Fruit fly (Drosophila melanogaster) whole organism, embryonic: Measurements from ENCODE around the gene Ubqn.

Experiments
- Awh ChIP-seq: fragments of 200-800 bp; sonication (Bioruptor generic); IDR thresholded peaks from 2 replicates; pipeline ENCODE4, ENCODE4 v1.3.6; 2022; ENCODE audit warnings: missing biosample characterization, missing genetic modification characterization
- CG10654 ChIP-seq: fragments of 200-800 bp; sonication (Bioruptor generic); optimal IDR thresholded peaks from 2 replicates; lab custom pipeline; 2016; ENCODE audit warnings: missing biosample characterization, missing genetic modification characterization
- CG11085 ChIP-seq: fragments of 200-800 bp; sonication (Bioruptor generic); IDR thresholded peaks from 2 replicates; pipeline ENCODE4 v1.3.6; 2022; ENCODE audit warnings: missing biosample characterization, missing genetic modification characterization
- CG12391 ChIP-seq: fragments of 200-800 bp; sonication (Bioruptor generic); optimal IDR thresholded peaks from 3 replicates; lab custom pipeline; 2018; ENCODE audit warnings: missing biosample characterization, mild to moderate bottlenecking, missing genetic modification characterization, moderate library complexity
- CG14710 ChIP-seq: fragments of 200-800 bp; sonication (Bioruptor generic); optimal IDR thresholded peaks from 3 replicates; lab custom pipeline; 2019; ENCODE audit warnings: missing biosample characterization, mild to moderate bottlenecking, missing genetic modification characterization, moderate library complexity
- CG15073 ChIP-seq: fragments of 200-800 bp; sonication (Bioruptor generic); optimal IDR thresholded peaks from 2 replicates; lab custom pipeline; 2016; ENCODE audit warnings: missing biosample characterization, missing genetic modification characterization
- CG15601 ChIP-seq: fragments of 200-800 bp; sonication (Bioruptor generic); optimal IDR thresholded peaks from 3 replicates; lab custom pipeline; 2019; ENCODE audit warnings: missing biosample characterization, mild to moderate bottlenecking, missing genetic modification characterization, moderate library complexity
- CG1647 ChIP-seq: fragments of 200-800 bp; sonication (Bioruptor generic); optimal IDR thresholded peaks from 3 replicates; lab custom pipeline; 2016; ENCODE audit warnings: missing biosample characterization, missing genetic modification characterization
- CG16813 ChIP-seq: fragments of 200-800 bp; sonication (Bioruptor generic); IDR thresholded peaks from 3 replicates; pipeline ENCODE4 v1.3.6; 2022; ENCODE audit warnings: missing biosample characterization, missing genetic modification characterization; ENCODE audit not compliant: partially characterized antibody
- CG16815 ChIP-seq: fragments of 200-800 bp; sonication (Bioruptor generic); optimal IDR thresholded peaks from 3 replicates; lab custom pipeline; 2017; ENCODE audit warnings: missing biosample characterization, mild to moderate bottlenecking, missing genetic modification characterization
- CG1792 ChIP-seq: fragments of 200-800 bp; sonication (Bioruptor generic); optimal IDR thresholded peaks from 2 replicates; lab custom pipeline; 2016; ENCODE audit warnings: missing biosample characterization, missing genetic modification characterization
- CG18619 ChIP-seq: fragments of 200-800 bp; sonication (Bioruptor generic); optimal IDR thresholded peaks from 3 replicates; lab custom pipeline; 2017; ENCODE audit warnings: missing biosample characterization, mild to moderate bottlenecking, missing genetic modification characterization
- CG2116 ChIP-seq: fragments of 200-800 bp; sonication (Bioruptor generic); optimal IDR thresholded peaks from 3 replicates; lab custom pipeline; 2018; ENCODE audit warnings: missing biosample characterization, mild to moderate bottlenecking, missing genetic modification characterization
- CG3995 ChIP-seq: fragments of 200-800 bp; sonication (Bioruptor generic); optimal IDR thresholded peaks from 3 replicates; lab custom pipeline; 2016; ENCODE audit warnings: missing biosample characterization, missing genetic modification characterization
- CG5245 ChIP-seq: fragments of 200-800 bp; sonication (Bioruptor generic); optimal IDR thresholded peaks from 3 replicates; lab custom pipeline; 2016; ENCODE audit warnings: missing biosample characterization, missing genetic modification characterization
- CG8359 ChIP-seq: fragments of 200-800 bp; sonication (Bioruptor generic); optimal IDR thresholded peaks from 2 replicates; lab custom pipeline; 2017; ENCODE audit warnings: missing biosample characterization, mild to moderate bottlenecking, missing genetic modification characterization, borderline replicate concordance
- CG9932 ChIP-seq: fragments of 200-800 bp; sonication (Bioruptor generic); IDR thresholded peaks from 2 replicates; pipeline ENCODE4 v1.3.6; 2022; ENCODE audit warnings: missing biosample characterization, missing genetic modification characterization
- CHES-1-like ChIP-seq: fragments of 200-800 bp; sonication (Bioruptor generic); optimal IDR thresholded peaks from 2 replicates; lab custom pipeline; 2016; ENCODE audit warnings: missing biosample characterization, missing genetic modification characterization
- Dll ChIP-seq: fragments of 200-800 bp; sonication (Bioruptor generic); IDR thresholded peaks from 4 replicates; pipeline ENCODE4 v1.3.6; 2022; ENCODE audit warnings: missing biosample characterization, missing genetic modification characterization; ENCODE audit not compliant: partially characterized antibody
- Doc3 ChIP-seq: fragments of 200-800 bp; sonication (Bioruptor generic); IDR thresholded peaks from 3 replicates; pipeline ENCODE4 v1.3.6; 2022; ENCODE audit warnings: missing biosample characterization, missing genetic modification characterization; ENCODE audit not compliant: partially characterized antibody
- Drgx ChIP-seq: fragments of 200-800 bp; sonication (Bioruptor generic); IDR thresholded peaks from 2 replicates; pipeline ENCODE4 v1.3.6; 2022; ENCODE audit warnings: missing biosample characterization, missing genetic modification characterization
- Ets97D ChIP-seq: fragments of 200-800 bp; sonication (Bioruptor generic); optimal IDR thresholded peaks from 3 replicates; lab custom pipeline; 2016; ENCODE audit warnings: missing biosample characterization, missing genetic modification characterization
- Fer1 ChIP-seq: fragments of 200-800 bp; sonication (Bioruptor generic); optimal IDR thresholded peaks from 2 replicates; lab custom pipeline; 2017; ENCODE audit warnings: missing biosample characterization, mild to moderate bottlenecking, missing genetic modification characterization
- HLH3B ChIP-seq: fragments of 200-800 bp; sonication (Bioruptor generic); IDR thresholded peaks from 2 replicates; pipeline ENCODE4 v1.3.6; 2022; ENCODE audit warnings: missing biosample characterization, missing genetic modification characterization
- HLH4C ChIP-seq: fragments of 200-800 bp; sonication (Bioruptor generic); IDR thresholded peaks from 3 replicates; pipeline ENCODE4 v1.3.6; 2022; ENCODE audit warnings: missing biosample characterization, missing genetic modification characterization; ENCODE audit not compliant: partially characterized antibody
- HmgZ ChIP-seq: fragments of 200-800 bp; sonication (Bioruptor generic); optimal IDR thresholded peaks from 2 replicates; lab custom pipeline; 2018; ENCODE audit warnings: missing biosample characterization, mild to moderate bottlenecking, missing genetic modification characterization
- Hr39 ChIP-seq: fragments of >200 bp; optimal IDR thresholded peaks from 2 replicates; lab custom pipeline; 2017
- MESR4 ChIP-seq: fragments of 200-800 bp; sonication (Bioruptor generic); optimal IDR thresholded peaks from 2 replicates; lab custom pipeline; 2018; ENCODE audit warnings: missing biosample characterization, mild to moderate bottlenecking, missing genetic modification characterization, moderate library complexity
- Med ChIP-seq: fragments of 200-800 bp; sonication (Bioruptor generic); peaks from one replicate; lab custom pipeline; 2016; ENCODE audit warnings: missing biosample characterization, missing genetic modification characterization, mild to moderate bottlenecking, inconsistent platforms, moderate library complexity
- NC2α ChIP-seq: fragments of 200-800 bp; sonication (Bioruptor generic); optimal IDR thresholded peaks from 2 replicates; lab custom pipeline; 2016; ENCODE audit warnings: missing biosample characterization, missing genetic modification characterization
- Opbp ChIP-seq: fragments of 200-800 bp; sonication (Bioruptor generic); IDR thresholded peaks from 3 replicates; pipeline ENCODE4 v1.3.6; 2022; ENCODE audit warnings: missing biosample characterization, missing genetic modification characterization; ENCODE audit not compliant: partially characterized antibody
- Sox102F ChIP-seq: fragments of 200-800 bp; sonication (Bioruptor generic); optimal IDR thresholded peaks from 2 replicates; lab custom pipeline; 2018; ENCODE audit warnings: missing biosample characterization, mild to moderate bottlenecking, missing genetic modification characterization, moderate library complexity
- Spps ChIP-seq: fragments of 200-800 bp; sonication (Bioruptor generic); optimal IDR thresholded peaks from 2 replicates; lab custom pipeline; 2018; ENCODE audit warnings: missing biosample characterization, mild to moderate bottlenecking, missing genetic modification characterization
- Xrp1 ChIP-seq: fragments of 200-800 bp; sonication (Bioruptor generic); IDR thresholded peaks from 2 replicates; pipeline ENCODE4 v1.3.6; 2022; ENCODE audit warnings: missing biosample characterization, missing genetic modification characterization
- aop ChIP-seq: fragments of 200-800 bp; sonication (Bioruptor generic); IDR thresholded peaks from 2 replicates; pipeline ENCODE4 v1.3.6; 2022; ENCODE audit warnings: missing biosample characterization, missing genetic modification characterization
- cas ChIP-seq: fragments of 200-800 bp; sonication (Bioruptor generic); IDR thresholded peaks from 2 replicates; pipeline ENCODE4 v1.3.6; 2022; ENCODE audit warnings: missing biosample characterization, missing genetic modification characterization
- danr ChIP-seq: fragments of 200-800 bp; sonication (Bioruptor generic); IDR thresholded peaks from 2 replicates; pipeline ENCODE4 v1.3.6; 2022; ENCODE audit warnings: missing biosample characterization, missing genetic modification characterization
- hb ChIP-seq: fragments of 200-800 bp; sonication (Bioruptor generic); IDR thresholded peaks from 3 replicates; pipeline ENCODE4 v1.3.6; 2022; ENCODE audit warnings: missing biosample characterization, missing genetic modification characterization; ENCODE audit not compliant: partially characterized antibody
- hbn ChIP-seq: fragments of 200-800 bp; sonication (Bioruptor generic); IDR thresholded peaks from 2 replicates; pipeline ENCODE4 v1.3.6; 2022; ENCODE audit warnings: missing biosample characterization, missing genetic modification characterization; ENCODE audit not compliant: partially characterized antibody
- her ChIP-seq: fragments of 200-800 bp; sonication (Bioruptor generic); optimal IDR thresholded peaks from 2 replicates; lab custom pipeline; 2016; ENCODE audit warnings: missing biosample characterization, missing genetic modification characterization
- ind ChIP-seq: fragments of 200-800 bp; sonication (Bioruptor generic); optimal IDR thresholded peaks from 3 replicates; lab custom pipeline; 2016; ENCODE audit warnings: missing biosample characterization, missing genetic modification characterization
- kah ChIP-seq: fragments of 200-800 bp; sonication (Bioruptor generic); optimal IDR thresholded peaks from 2 replicates; lab custom pipeline; 2018; ENCODE audit warnings: missing biosample characterization, mild to moderate bottlenecking, missing genetic modification characterization
- lilli ChIP-seq: fragments of 200-800 bp; sonication (Bioruptor generic); optimal IDR thresholded peaks from 3 replicates; lab custom pipeline; 2016; ENCODE audit warnings: missing biosample characterization, missing genetic modification characterization
- maf-S ChIP-seq: fragments of 200-800 bp; sonication (Bioruptor generic); optimal IDR thresholded peaks from 2 replicates; lab custom pipeline; 2016; ENCODE audit warnings: missing biosample characterization, missing genetic modification characterization
- onecut ChIP-seq: fragments of 200-800 bp; sonication (Bioruptor generic); IDR thresholded peaks from 2 replicates; pipeline ENCODE4 v1.3.6; 2022; ENCODE audit warnings: missing biosample characterization, missing genetic modification characterization
- seq ChIP-seq: fragments of 200-800 bp; sonication (Bioruptor generic); IDR thresholded peaks from 2 replicates; pipeline ENCODE4 v1.3.6; 2022; ENCODE audit warnings: missing biosample characterization, missing genetic modification characterization
- shn ChIP-seq: fragments of 200-800 bp; sonication (Bioruptor generic); optimal IDR thresholded peaks from 3 replicates; lab custom pipeline; 2016; ENCODE audit warnings: missing biosample characterization, missing genetic modification characterization
- slbo ChIP-seq: fragments of 200-800 bp; sonication (Bioruptor generic); IDR thresholded peaks from 2 replicates; pipeline ENCODE4 v1.3.6; 2022; ENCODE audit warnings: missing biosample characterization, missing genetic modification characterization
- tna ChIP-seq: fragments of 200-800 bp; sonication (Bioruptor generic); IDR thresholded peaks from 2 replicates; pipeline ENCODE4 v1.3.6; 2022; ENCODE audit warnings: missing biosample characterization, missing genetic modification characterization; ENCODE audit not compliant: partially characterized antibody
- toy ChIP-seq: fragments of 200-800 bp; sonication (Bioruptor generic); IDR thresholded peaks from 2 replicates; pipeline ENCODE4 v1.3.6; 2022; ENCODE audit warnings: missing biosample characterization, missing genetic modification characterization

Ubqn gene

dm6 chrX:19663859-19664728 is 19.5 kb upstream of the Ubqn start, which contains the start of the genes CG14223 and Ssu72 (continued):
- TF ChIP-seq seq (GFP tag; lab: Robert Waterston, UW) (no peak), Spps (no peak), CG9932 (GFP tag; lab: Robert Waterston, UW) (peak; percentile 58), CG1792 (GFP tag; lab: Kevin White, UChicago) (no peak), shn (GFP tag; lab: Kevin White, UChicago) (no peak), Awh (no peak), onecut (GFP tag; lab: Robert Waterston, UW) (peak; percentile 81), Opbp (GFP tag; lab: Robert Waterston, UW) (peak; percentile 87), CG5245 (GFP tag; lab: Kevin White, UChicago) (no peak), lilli (GFP tag; lab: Kevin White, UChicago) (no peak), CG11085 (no peak), CHES-1-like (GFP tag; lab: Kevin White, UChicago) (no peak), CG3995 (GFP tag; lab: Kevin White, UChicago) (no peak), Drgx (GFP tag; lab: Robert Waterston, UW) (no peak), maf-S (GFP tag; lab: Kevin White, UChicago) (no peak), NC2α (GFP tag; lab: Kevin White, UChicago) (no peak), Hr39 (lab: Kevin White, UChicago) (no peak), kah (GFP tag; lab: Kevin White, UChicago) (no peak), CG16813 (peak; percentile 75), CG15073 (GFP tag; lab: Kevin White, UChicago) (no peak), CG1647 (GFP tag; lab: Kevin White, UChicago) (peak; percentile 14), CG12391 (tag; lab: Kevin White, UChicago) (peak; percentile 3), danr (GFP tag; lab: Robert Waterston, UW) (no peak), HLH4C (GFP tag; lab: Robert Waterston, UW) (peak; percentile 57), slbo (peak; percentile 44; the same call in 1 of the 2 replicates), aop (GFP tag; lab: Robert Waterston, UW) (no peak), CG14710 (tag; lab: Kevin White, UChicago) (peak; percentile 31), CG16815 (GFP tag; lab: Kevin White, UChicago) (no peak), Doc3 (GFP tag; lab: Robert Waterston, UW) (peak; percentile 80), CG18619 (GFP tag; lab: Kevin White, UChicago) (no peak), HmgZ (tag; lab: Kevin White, UChicago) (peak; percentile 3), Xrp1 (GFP tag; lab: Robert Waterston, UW) (no peak), hbn (peak; percentile 73), MESR4 (GFP tag; lab: Kevin White, UChicago) (peak; percentile 74), ind (GFP tag; lab: Kevin White, UChicago) (no peak), Sox102F (GFP tag; lab: Kevin White, UChicago) (no peak), tna (GFP tag; lab: Robert Waterston, UW) (peak; percentile 60), HLH3B (GFP tag; lab: Robert Waterston, UW) (no peak), Ets97D (GFP tag; lab: Kevin White, UChicago) (peak; percentile 33), CG10654 (GFP tag; lab: Kevin White, UChicago) (no peak), toy (no peak), Fer1 (GFP tag; lab: Kevin White, UChicago) (no peak), CG15601 (tag; lab: Kevin White, UChicago) (no peak), Med (GFP tag; lab: Kevin White, UChicago) (peak; percentile 82), hb (GFP tag; lab: Robert Waterston, UW) (peak; percentile 61; the same call in 1 of the 3 replicates), CG2116 (GFP tag; lab: Kevin White, UChicago) (peak; percentile 40), Dll (GFP tag; lab: Robert Waterston, UW) (peak; percentile 89), cas (GFP tag; lab: Robert Waterston, UW) (no peak), CG8359 (GFP tag; lab: Kevin White, UChicago) (no peak), her (no peak)
